Worm (Caenorhabditis elegans): ENCODE data around the gene rfs-1.

ce11 chrIII:8240247-8240646 is 14.0 kb downstream of the rfs-1 start:
- no peak for TF ChIP-seq ceh-13 (GFP tag; optimal IDR thresholded peaks at IDR 0.05)
- no peak for TF ChIP-seq hnd-1 (tag; optimal IDR thresholded peaks at IDR 0.05)
- TF ChIP-seq flt-1 (GFP tag; IDR thresholded peaks at IDR 0.05), result no peak
- no peak for TF ChIP-seq scrt-1 (GFP tag; IDR thresholded peaks at IDR 0.05)
